Fruit fly (Drosophila melanogaster) whole organism, adult: ENCODE data around the gene Nt5a.

ENCODE experiments used
- CG12768 ChIP-seq: fragments of 200-800 bp; sonication (Bioruptor generic); optimal IDR thresholded peaks from 2 replicates; lab custom pipeline; 2017; ENCODE audit warnings: missing biosample characterization, missing genetic modification characterization, mild to moderate bottlenecking, moderate library complexity, missing genetic modification reagents
- CG14711 ChIP-seq: fragments of 200-800 bp; sonication (Bioruptor generic); optimal IDR thresholded peaks from 2 replicates; lab custom pipeline; 2018; ENCODE audit warnings: missing biosample characterization, mild to moderate bottlenecking, missing genetic modification characterization, moderate library complexity
- CG33017 ChIP-seq: fragments of 200-800 bp; sonication (Bioruptor generic); optimal IDR thresholded peaks from 2 replicates; lab custom pipeline; 2018; ENCODE audit warnings: missing biosample characterization, mild to moderate bottlenecking, missing genetic modification characterization, moderate library complexity
- CG5204 ChIP-seq: fragments of 200-800 bp; sonication (Bioruptor generic); optimal IDR thresholded peaks from 2 replicates; lab custom pipeline; 2016; ENCODE audit warnings: missing biosample characterization, missing genetic modification characterization
- CG7045 ChIP-seq: fragments of 200-800 bp; sonication (Bioruptor generic); optimal IDR thresholded peaks from 2 replicates; lab custom pipeline; 2017; ENCODE audit warnings: missing biosample characterization, mild to moderate bottlenecking, missing genetic modification characterization
- CG7101 ChIP-seq: fragments of 200-800 bp; sonication (Bioruptor generic); optimal IDR thresholded peaks from 2 replicates; lab custom pipeline; 2018; ENCODE audit warnings: missing biosample characterization, mild to moderate bottlenecking, missing genetic modification characterization, moderate library complexity
- Clk ChIP-seq: fragments of 200-800 bp; sonication (Bioruptor generic); optimal IDR thresholded peaks from 2 replicates; lab custom pipeline; 2017; ENCODE audit warnings: missing biosample characterization, missing genetic modification characterization
- kay ChIP-seq: fragments of 200-800 bp; sonication (Bioruptor generic); peaks from one replicate; lab custom pipeline; 2016; ENCODE audit warnings: missing biosample characterization, missing genetic modification characterization, borderline replicate concordance
- tj ChIP-seq: fragments of 200-800 bp; sonication (Bioruptor generic); optimal IDR thresholded peaks from 3 replicates; lab custom pipeline; 2017; ENCODE audit warnings: missing biosample characterization, mild to moderate bottlenecking, missing genetic modification characterization, moderate library complexity

DNA sequence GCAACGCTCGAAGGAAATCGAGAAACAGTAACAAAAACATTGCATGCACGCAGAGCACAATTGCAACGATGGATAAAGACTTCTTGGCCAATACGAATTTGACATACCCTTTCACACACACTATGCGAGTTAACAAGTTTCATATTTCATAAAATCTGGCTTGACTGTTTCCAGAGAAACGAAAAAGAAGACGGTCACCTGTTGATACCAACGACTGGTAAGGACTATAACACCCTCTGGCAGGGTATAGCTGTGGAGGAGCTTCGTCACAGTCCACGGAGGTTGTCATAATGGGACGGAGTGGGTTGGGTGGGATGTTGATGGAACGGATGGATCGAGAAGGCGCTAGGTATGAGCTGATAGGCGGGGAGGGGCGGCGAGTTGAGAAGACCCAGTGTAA is 41.0 kb upstream of the Nt5a start:
- no peak for TF ChIP-seq kay (GFP tag; lab: Kevin White, UChicago)
- no peak for TF ChIP-seq CG5204 (GFP tag; lab: Kevin White, UChicago)
- no peak for TF ChIP-seq tj (GFP tag; lab: Kevin White, UChicago)
- TF ChIP-seq Clk (GFP tag; lab: Kevin White, UChicago) = no peak
- TF ChIP-seq CG7101 = no peak
- TF ChIP-seq CG7045 (GFP tag; lab: Kevin White, UChicago) = no peak
- no peak for TF ChIP-seq CG14711 (tag; lab: Kevin White, UChicago)
- TF ChIP-seq CG12768 (GFP tag; lab: Kevin White, UChicago) = no peak
- TF ChIP-seq CG33017 (tag; lab: Kevin White, UChicago) = no peak
